Worm (Caenorhabditis elegans) whole organism, L2 larva: ENCODE data around the gene mlk-1.
"Not testable (repeated sequence)": the region's sequence is repeated elsewhere in the genome, so short reads cannot be mapped to it uniquely, and the experiment has no call there.

ENCODE experiments used
- C34F6.9 ChIP-seq: fragments of 150-350 bp; optimal IDR thresholded peaks from 2 replicates; lab custom pipeline; 2014; ENCODE audit warnings: missing biosample characterization, missing genetic modification characterization
- R02D3.7 ChIP-seq: fragments of 150-350 bp; optimal IDR thresholded peaks from 2 replicates; lab custom pipeline; 2014; ENCODE audit warnings: missing biosample characterization, missing genetic modification characterization
- Y55F3AM.14 ChIP-seq: fragments of 200-800 bp; sonication (Bioruptor generic); optimal IDR thresholded peaks from 2 replicates; lab custom pipeline; 2018; ENCODE audit warnings: mild to moderate bottlenecking, missing genetic modification characterization, missing compliant biosample characterization
- alr-1 ChIP-seq: fragments of 150-350 bp; optimal IDR thresholded peaks from 2 replicates; lab custom pipeline; 2014; ENCODE audit warnings: missing biosample characterization, missing genetic modification characterization
- aly-2 ChIP-seq: fragments of 150-350 bp; optimal IDR thresholded peaks from 2 replicates; lab custom pipeline; 2014; ENCODE audit warnings: missing biosample characterization, missing genetic modification characterization
- ama-1 ChIP-seq: fragments of 150-350 bp; optimal IDR thresholded peaks from 2 replicates; lab custom pipeline; 2018; ENCODE audit warnings: inconsistent platforms
- blmp-1 ChIP-seq: sonication (generic microtip); optimal IDR thresholded peaks from 2 replicates; lab custom pipeline; 2017; ENCODE audit warnings: missing genetic modification characterization, mild to moderate bottlenecking, missing compliant biosample characterization, antibody characterized with exemption, moderate library complexity; ENCODE audit not compliant: insufficient read depth
- ceh-16 ChIP-seq: fragments of 150-350 bp; optimal IDR thresholded peaks from 2 replicates; lab custom pipeline; 2014; ENCODE audit warnings: missing biosample characterization, missing genetic modification characterization
- ceh-82 ChIP-seq: fragments of 150-350 bp; optimal IDR thresholded peaks from 2 replicates; lab custom pipeline; 2014; ENCODE audit warnings: missing biosample characterization, missing genetic modification characterization
- crh-2 ChIP-seq: sonication (generic microtip); optimal IDR thresholded peaks from 2 replicates; lab custom pipeline; 2017; ENCODE audit warnings: missing biosample characterization, missing genetic modification characterization
- dmd-4 ChIP-seq: sonication (generic microtip); optimal IDR thresholded peaks from 2 replicates; lab custom pipeline; 2017; ENCODE audit warnings: missing biosample characterization, missing genetic modification characterization
- elt-3 ChIP-seq: sonication (generic microtip); optimal IDR thresholded peaks from 2 replicates; lab custom pipeline; 2017; ENCODE audit warnings: missing biosample characterization, missing genetic modification characterization
- gmeb-1 ChIP-seq: fragments of 150-350 bp; optimal IDR thresholded peaks from 2 replicates; lab custom pipeline; 2014; ENCODE audit warnings: missing biosample characterization, missing genetic modification characterization
- lin-11 ChIP-seq: fragments of 150-350 bp; sonication (generic microtip); optimal IDR thresholded peaks from 2 replicates; lab custom pipeline; 2014; ENCODE audit warnings: missing biosample characterization, missing genetic modification characterization, inconsistent platforms, mixed read lengths
- lsy-2 ChIP-seq, 2 experiments: fragments of 150-350 bp in 1 of 2; sonication (generic microtip) in 1 of 2; optimal IDR thresholded peaks; 2 replicates each; lab custom pipeline; 2014 to 2017; ENCODE audit warnings: missing biosample characterization in 2 of 2, missing genetic modification characterization in 2 of 2
- nhr-10 ChIP-seq: sonication (generic microtip); optimal IDR thresholded peaks from 2 replicates; lab custom pipeline; 2017; ENCODE audit warnings: missing biosample characterization, missing genetic modification characterization
- nhr-11 ChIP-seq: fragments of 150-350 bp; optimal IDR thresholded peaks from 2 replicates; lab custom pipeline; 2014; ENCODE audit warnings: missing biosample characterization, missing genetic modification characterization
- nhr-12 ChIP-seq: fragments of 150-350 bp; optimal IDR thresholded peaks from 2 replicates; lab custom pipeline; 2014; ENCODE audit warnings: missing biosample characterization, missing genetic modification characterization
- nhr-129 ChIP-seq: fragments of 150-350 bp; optimal IDR thresholded peaks from 2 replicates; lab custom pipeline; 2014; ENCODE audit warnings: missing biosample characterization, missing genetic modification characterization
- nhr-21 ChIP-seq: fragments of 150-350 bp; optimal IDR thresholded peaks from 2 replicates; lab custom pipeline; 2014; ENCODE audit warnings: missing biosample characterization, missing genetic modification characterization
- nhr-25 ChIP-seq: fragments of 150-350 bp; sonication (generic microtip); optimal IDR thresholded peaks from 3 replicates; lab custom pipeline; 2014; ENCODE audit warnings: missing biosample characterization, missing genetic modification characterization
- nhr-6 ChIP-seq: fragments of 150-350 bp; optimal IDR thresholded peaks from 2 replicates; lab custom pipeline; 2014; ENCODE audit warnings: missing biosample characterization, missing genetic modification characterization
- nhr-77 ChIP-seq: fragments of 150-350 bp; optimal IDR thresholded peaks from 2 replicates; lab custom pipeline; 2014; ENCODE audit warnings: missing biosample characterization, missing genetic modification characterization
- peb-1 ChIP-seq: fragments of 150-350 bp; optimal IDR thresholded peaks from 2 replicates; lab custom pipeline; 2014; ENCODE audit warnings: missing biosample characterization, missing genetic modification characterization
- sem-4 ChIP-seq: fragments of 150-350 bp; optimal IDR thresholded peaks from 2 replicates; lab custom pipeline; 2014; ENCODE audit warnings: missing biosample characterization, missing genetic modification reagents, missing genetic modification characterization
- sma-3 ChIP-seq: sonication (generic microtip); optimal IDR thresholded peaks from 2 replicates; lab custom pipeline; 2016; ENCODE audit warnings: missing genetic modification reagents, missing genetic modification characterization, missing compliant biosample characterization
- sma-9 ChIP-seq, 2 experiments: fragments of 150-350 bp in 1 of 2; sonication (generic microtip) in 1 of 2; optimal IDR thresholded peaks; 2 replicates each; lab custom pipeline; 2014 to 2016; ENCODE audit warnings: missing genetic modification characterization in 2 of 2, mild to moderate bottlenecking in 1 of 2, missing biosample characterization in 1 of 2, missing compliant biosample characterization in 1 of 2, missing genetic modification reagents in 1 of 2, moderate library complexity in 1 of 2
- snpc-4 ChIP-seq: fragments of 150-350 bp; optimal IDR thresholded peaks from 2 replicates; lab custom pipeline; 2014; ENCODE audit warnings: missing biosample characterization, missing genetic modification characterization
- unc-55 ChIP-seq: fragments of 150-350 bp; sonication (generic microtip); optimal IDR thresholded peaks from 3 replicates; lab custom pipeline; 2014; ENCODE audit warnings: missing biosample characterization, missing genetic modification reagents, missing genetic modification characterization
- zag-1 ChIP-seq: fragments of 150-350 bp; optimal IDR thresholded peaks from 2 replicates; lab custom pipeline; 2014; ENCODE audit warnings: missing biosample characterization, missing genetic modification characterization
- ztf-1 ChIP-seq: fragments of 200-800 bp; sonication (Bioruptor generic); conservative IDR thresholded peaks from 2 replicates; pipeline ENCODE4 v1.3.6; 2022; ENCODE audit warnings: missing genetic modification characterization, missing compliant biosample characterization
- ztf-4 ChIP-seq: fragments of 150-350 bp; optimal IDR thresholded peaks from 2 replicates; lab custom pipeline; 2014; ENCODE audit warnings: missing biosample characterization, missing genetic modification characterization

mlk-1 gene

ce11 chrV:5049333-5049942 is 15.2 kb downstream of the mlk-1 start, which contains the start of the genes pqn-51 and K11D12.14 (continued):
- peak; percentile 81 for TF ChIP-seq snpc-4 (tag; lab: Kevin White, UChicago)
- TF ChIP-seq lin-11 (tag; lab: Kevin White, UChicago), result peak; percentile 92
- peak; percentile 91 for TF ChIP-seq unc-55
- TF ChIP-seq nhr-25 (tag; lab: Kevin White, UChicago), result peak; percentile 90
- TF ChIP-seq nhr-129 (tag; lab: Kevin White, UChicago), result peak; percentile 97
- TF ChIP-seq aly-2, result no peak
- no peak for TF ChIP-seq peb-1 (tag; lab: Kevin White, UChicago)
- TF ChIP-seq nhr-21 (tag; lab: Kevin White, UChicago), result peak; percentile 94
- TF ChIP-seq alr-1 (tag; lab: Kevin White, UChicago), result no peak
- peak; percentile 79 to 93 for TF ChIP-seq lsy-2 (tag; optimal IDR thresholded peaks at IDR 0.05; lab: Kevin White, UChicago)
- TF ChIP-seq nhr-10 (tag; lab: Kevin White, UChicago), result peak; percentile 15
- TF ChIP-seq R02D3.7 (tag; lab: Kevin White, UChicago), result peak; percentile 1
- TF ChIP-seq ama-1 (lab: Kevin White, UChicago), result peak; percentile 98
- TF ChIP-seq ceh-16 (tag; lab: Kevin White, UChicago), result peak; percentile 48

ce11 chrV:5047230-5047629 is 17.4 kb downstream of the mlk-1 start:
- TF ChIP-seq sma-9 (GFP tag; optimal IDR thresholded peaks at IDR 0.05; lab: Kevin White, UChicago), result peak; percentile 33
- not testable (repeated sequence) for TF ChIP-seq sma-9 (tag; optimal IDR thresholded peaks at IDR 0.05; lab: Kevin White, UChicago)

- TF ChIP-seq nhr-10 (tag; lab: Kevin White, UChicago) (no peak), dmd-4 (no peak), crh-2 (tag; lab: Kevin White, UChicago) (no peak), snpc-4 (tag; lab: Kevin White, UChicago) (no peak), blmp-1 (tag; lab: Kevin White, UChicago) (no peak), gmeb-1 (tag; lab: Kevin White, UChicago) (no peak), nhr-77 (tag; lab: Kevin White, UChicago) (no peak), ztf-1 (GFP tag; lab: Robert Waterston, UW) (no peak), aly-2 (no peak), ceh-82 (tag; lab: Kevin White, UChicago) (no peak)
These were observed 18.1 kb downstream of the mlk-1 start for ce11 chrV:5046558-5046957.

ce11 chrV:5046103-5046502 is 18.5 kb downstream of the mlk-1 start, which contains the start of gene exc-14:
exc-14 (minus strand) TSS chrV:5046203.
- TF ChIP-seq nhr-11 (tag; lab: Kevin White, UChicago) (no peak), sma-9 (GFP tag; optimal IDR thresholded peaks at IDR 0.05; lab: Kevin White, UChicago) (no peak), sma-9 (tag; optimal IDR thresholded peaks at IDR 0.05; lab: Kevin White, UChicago) (no peak), Y55F3AM.14 (no peak), elt-3 (tag; lab: Kevin White, UChicago) (no peak), nhr-12 (no peak), lin-11 (tag; lab: Kevin White, UChicago) (no peak), sem-4 (tag; lab: Kevin White, UChicago) (no peak), nhr-10 (tag; lab: Kevin White, UChicago) (no peak), snpc-4 (tag; lab: Kevin White, UChicago) (no peak), nhr-6 (tag; lab: Kevin White, UChicago) (no peak), crh-2 (tag; lab: Kevin White, UChicago) (no peak), gmeb-1 (tag; lab: Kevin White, UChicago) (no peak), R02D3.7 (tag; lab: Kevin White, UChicago) (no peak), C34F6.9 (tag; lab: Kevin White, UChicago) (no peak), lsy-2 (tag; optimal IDR thresholded peaks at IDR 0.05; lab: Kevin White, UChicago) (no peak), sma-3 (GFP tag; lab: Kevin White, UChicago) (no peak)
- TF ChIP-seq, all 48 proteins: peak for 0

- TF ChIP-seq elt-3 (tag; lab: Kevin White, UChicago) (no peak), zag-1 (no peak), lsy-2 (tag; optimal IDR thresholded peaks at IDR 0.05; lab: Kevin White, UChicago) (no peak), nhr-11 (tag; lab: Kevin White, UChicago) (no peak), ztf-4 (tag; lab: Kevin White, UChicago) (no peak), nhr-129 (tag; lab: Kevin White, UChicago) (no peak)
These were observed 23.7 kb downstream of the mlk-1 start, which contains the start of gene K11D12.8 for ce11 chrV:5040925-5041324. K11D12.8 (minus strand) TSS chrV:5041001.
